Worm (Caenorhabditis elegans): ENCODE results near the gene ptr-19.

Gene ptr-19

DNA sequence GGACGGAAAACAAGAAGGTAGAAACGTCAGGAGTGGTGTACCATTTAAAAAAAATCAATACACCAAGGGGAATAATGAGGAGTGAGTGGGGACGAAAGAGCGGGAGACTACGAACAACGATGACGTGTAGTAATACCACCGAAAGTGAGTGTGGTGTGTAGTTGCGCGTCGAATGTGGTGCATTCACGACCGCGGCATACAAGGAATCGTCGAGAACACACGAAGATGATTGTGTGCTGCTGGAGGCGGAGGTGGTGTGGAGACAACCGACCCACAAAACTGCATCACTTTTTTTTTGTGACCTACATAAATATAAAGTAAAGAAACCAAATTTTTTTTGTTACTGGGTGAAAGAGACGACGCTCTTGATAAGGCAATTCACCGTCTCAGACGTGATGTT lies 36.7 kb downstream of the ptr-19 start (continued):
- TF ChIP-seq elt-3 (tag; optimal IDR thresholded peaks at IDR 0.05) (peak in 1 of 6 experiments; percentile 25), nhr-20 (tag; optimal IDR thresholded peaks at IDR 0.05) (peak; percentile 62), snpc-4 (tag; optimal IDR thresholded peaks at IDR 0.05) (no peak), ztf-4 (tag; optimal IDR thresholded peaks at IDR 0.05) (no peak), unc-98 (GFP tag; IDR thresholded peaks at IDR 0.05) (no peak), F16B12.6 (tag; optimal IDR thresholded peaks at IDR 0.05) (peak; percentile 91), tlp-1 (tag; optimal IDR thresholded peaks at IDR 0.05) (no peak), lin-15B (tag; optimal IDR thresholded peaks at IDR 0.05) (peak; percentile 44), fos-1 (tag; optimal IDR thresholded peaks at IDR 0.05) (peak; percentile 46), dpl-1 (GFP tag; optimal IDR thresholded peaks at IDR 0.05) (peak; percentile 53 to 67 (median 57)), efl-3 (GFP tag; optimal IDR thresholded peaks at IDR 0.05) (no peak), C16A3.4 (tag; optimal IDR thresholded peaks at IDR 0.05) (peak; percentile 75), mep-1 (tag; optimal IDR thresholded peaks at IDR 0.05) (peak; percentile 72), irx-1 (tag; optimal IDR thresholded peaks at IDR 0.05) (no peak), ama-1 (optimal IDR thresholded peaks at IDR 0.05) (peak; percentile 48), zag-1 (tag; optimal IDR thresholded peaks at IDR 0.05) (no peak), efl-1 (optimal IDR thresholded peaks at IDR 0.05) (peak; percentile 56 to 63), efl-1 (GFP tag; optimal IDR thresholded peaks at IDR 0.05 in 1 of 2) (peak; percentile 38 to 87), fkh-10 (GFP tag; optimal IDR thresholded peaks at IDR 0.05) (no peak), sup-37 (GFP tag; optimal IDR thresholded peaks at IDR 0.05) (peak; percentile 3), C34B4.2 (tag; optimal IDR thresholded peaks at IDR 0.05) (no peak), ets-5 (GFP tag; IDR thresholded peaks at IDR 0.05) (no peak), snu-23 (GFP tag; optimal IDR thresholded peaks at IDR 0.05) (peak; percentile 61), C04F5.9 (tag; optimal IDR thresholded peaks at IDR 0.05) (no peak), jun-1 (tag; optimal IDR thresholded peaks at IDR 0.05) (peak; percentile 38), pag-3 (tag; optimal IDR thresholded peaks at IDR 0.05; ENCODE audit: borderline replicate concordance, insufficient read depth) (no peak), hpl-2 (GFP tag; optimal IDR thresholded peaks at IDR 0.05) (peak; percentile 10), aly-2 (tag; optimal IDR thresholded peaks at IDR 0.05) (peak; percentile 7), nhr-12 (tag; optimal IDR thresholded peaks at IDR 0.05) (no peak), unc-130 (tag; optimal IDR thresholded peaks at IDR 0.05) (peak; percentile 45), lin-39 (tag; optimal IDR thresholded peaks at IDR 0.05) (no peak), lin-35 (GFP tag; optimal IDR thresholded peaks at IDR 0.05) (peak; percentile 56 to 81), ceh-88 (GFP tag; IDR thresholded peaks at IDR 0.05) (no peak), ceh-82 (tag; optimal IDR thresholded peaks at IDR 0.05) (peak in 1 of 3 experiments; percentile 67), rnt-1 (tag; optimal IDR thresholded peaks at IDR 0.05) (peak; percentile 35), ztf-11 (tag; optimal IDR thresholded peaks at IDR 0.05) (peak in 1 of 2 experiments; percentile 8), unc-86 (tag; optimal IDR thresholded peaks at IDR 0.05) (peak; percentile 47), sptf-1 (tag; optimal IDR thresholded peaks at IDR 0.05) (no peak), pax-3 (tag; optimal IDR thresholded peaks at IDR 0.05) (peak; percentile 32), mab-9 (GFP tag; IDR thresholded peaks at IDR 0.05) (0 out of 2 replicates have a peak, but pooled peaks have one; percentile 44), vab-15 (tag; optimal IDR thresholded peaks at IDR 0.05) (no peak), dsc-1 (tag; optimal IDR thresholded peaks at IDR 0.05) (no peak), nhr-19 (GFP tag; conservative IDR thresholded peaks at IDR 0.05) (peak; percentile 25; the same call in 1 of the 2 replicates), Y116A8C.19 (tag; optimal IDR thresholded peaks at IDR 0.05; ENCODE audit: borderline replicate concordance) (no peak), fkh-8 (tag; optimal IDR thresholded peaks at IDR 0.05) (peak; percentile 65), lsy-2 (tag; optimal IDR thresholded peaks at IDR 0.05) (peak; percentile 39 to 72), lin-13 (GFP tag; optimal IDR thresholded peaks at IDR 0.05) (no peak), ces-1 (GFP tag; optimal IDR thresholded peaks at IDR 0.05) (no peak), egl-13 (tag; optimal IDR thresholded peaks at IDR 0.05) (peak; percentile 23), lin-14 (GFP tag; optimal IDR thresholded peaks at IDR 0.05) (peak; percentile 85), swsn-7 (tag; optimal IDR thresholded peaks at IDR 0.05) (peak; percentile 68), mef-2 (tag; optimal IDR thresholded peaks at IDR 0.05) (no peak), fkh-4 (tag; optimal IDR thresholded peaks at IDR 0.05; ENCODE audit: borderline replicate concordance) (no peak), grh-1 (GFP tag; IDR thresholded peaks at IDR 0.05) (no peak)
